Worm (Caenorhabditis elegans): ENCODE data around the gene T15H9.4.

ce11 chrII:9644438-9644837, 32.8 kb downstream of the T15H9.4 start, which contains the start of gene fzr-1:
- TF ChIP-seq ces-1 (GFP tag; optimal IDR thresholded peaks at IDR 0.05) (no peak), zip-11 (GFP tag; IDR thresholded peaks at IDR 0.05) (no peak), fkh-10 (GFP tag; optimal IDR thresholded peaks at IDR 0.05) (no peak)

Measured in whole organism, L4 larva.